Worm (Caenorhabditis elegans): ENCODE data around the gene col-114.

col-114 gene

ce11 chrIV:7228208-7228607, 18.2 kb downstream of the col-114 start, which contains the start of gene D2024.5:
D2024.5 (minus strand) TSS chrIV:7228308.
- TF ChIP-seq snpc-4 (tag; optimal IDR thresholded peaks at IDR 0.05): no peak
- TF ChIP-seq egl-27 (tag; optimal IDR thresholded peaks at IDR 0.05): no peak
- TF ChIP-seq fos-1 (tag; optimal IDR thresholded peaks at IDR 0.05): no peak
- no peak for TF ChIP-seq zag-1 (tag; optimal IDR thresholded peaks at IDR 0.05)
- no peak for TF ChIP-seq nfya-1 (tag; optimal IDR thresholded peaks at IDR 0.05; ENCODE audit: insufficient read depth)
- TF ChIP-seq ztf-4 (tag; optimal IDR thresholded peaks at IDR 0.05): no peak
- TF ChIP-seq ZK546.5 (tag; optimal IDR thresholded peaks at IDR 0.05): no peak
- no peak for TF ChIP-seq nhr-23 (tag; optimal IDR thresholded peaks at IDR 0.05)
- no peak for TF ChIP-seq R02D3.7 (tag; optimal IDR thresholded peaks at IDR 0.05)
- no peak for TF ChIP-seq ceh-9 (tag; optimal IDR thresholded peaks at IDR 0.05)
- TF ChIP-seq lsy-12 (tag; optimal IDR thresholded peaks at IDR 0.05): no peak
- TF ChIP-seq nhr-67 (tag; optimal IDR thresholded peaks at IDR 0.05): no peak
- no peak for TF ChIP-seq tbx-2 (tag; optimal IDR thresholded peaks at IDR 0.05)
- no peak for TF ChIP-seq elt-2 (tag; optimal IDR thresholded peaks at IDR 0.05)
- no peak for TF ChIP-seq elt-3 (tag; optimal IDR thresholded peaks at IDR 0.05)
- TF ChIP-seq nhr-12 (tag; optimal IDR thresholded peaks at IDR 0.05): no peak
- TF ChIP-seq fkh-2 (tag; optimal IDR thresholded peaks at IDR 0.05): no peak
- TF ChIP-seq ceh-16 (tag; optimal IDR thresholded peaks at IDR 0.05): no peak

- no peak for TF ChIP-seq lsy-12 (tag; optimal IDR thresholded peaks at IDR 0.05)
- no peak for TF ChIP-seq fos-1 (tag; optimal IDR thresholded peaks at IDR 0.05)
- no peak for TF ChIP-seq nhr-67 (tag; optimal IDR thresholded peaks at IDR 0.05)
- no peak for TF ChIP-seq lin-39 (tag; optimal IDR thresholded peaks at IDR 0.05)
- TF ChIP-seq unc-39 (tag; optimal IDR thresholded peaks at IDR 0.05): no peak
- TF ChIP-seq tbx-2 (tag; optimal IDR thresholded peaks at IDR 0.05): no peak
- no peak for TF ChIP-seq aly-2 (tag; optimal IDR thresholded peaks at IDR 0.05)
- no peak for TF ChIP-seq nhr-12 (tag; optimal IDR thresholded peaks at IDR 0.05)
- TF ChIP-seq nhr-76 (tag; optimal IDR thresholded peaks at IDR 0.05): no peak
- TF ChIP-seq egl-5 (tag; optimal IDR thresholded peaks at IDR 0.05): no peak
These were observed 19.4 kb downstream of the col-114 start, which contains the start of gene R13A1.10 for ce11 chrIV:7227072-7227471. R13A1.10 (minus strand) TSS chrIV:7227172.

ce11 chrIV:7222088-7222487, 24.4 kb downstream of the col-114 start:
- TF ChIP-seq nfya-1 (tag; optimal IDR thresholded peaks at IDR 0.05; ENCODE audit: insufficient read depth) (no peak), fkh-10 (GFP tag; optimal IDR thresholded peaks at IDR 0.05) (peak; percentile 18)

ce11 chrIV:7219398-7220087, 26.9 kb downstream of the col-114 start, which contains the start of the genes glb-23 and R13A1.1:
glb-23 (minus strand) TSS chrIV:7219498.
R13A1.1 (plus strand) TSS chrIV:7220037.
- TF ChIP-seq pqm-1 (tag; optimal IDR thresholded peaks at IDR 0.05) (no peak), egl-27 (tag; optimal IDR thresholded peaks at IDR 0.05) (no peak), unc-39 (tag; optimal IDR thresholded peaks at IDR 0.05) (no peak), pha-4 (tag; optimal IDR thresholded peaks at IDR 0.05) (no peak), elt-1 (tag; optimal IDR thresholded peaks at IDR 0.05) (no peak), jun-1 (tag; optimal IDR thresholded peaks at IDR 0.05) (no peak), ztf-11 (tag; optimal IDR thresholded peaks at IDR 0.05) (no peak), tbx-2 (tag; optimal IDR thresholded peaks at IDR 0.05) (no peak), zag-1 (tag; optimal IDR thresholded peaks at IDR 0.05) (no peak)

- TF ChIP-seq jun-1 (tag; optimal IDR thresholded peaks at IDR 0.05) (no peak), hmg-11 (tag; optimal IDR thresholded peaks at IDR 0.05) (no peak)
These were observed 30.2 kb downstream of the col-114 start for ce11 chrIV:7216210-7216609.

- no peak for TF ChIP-seq mdl-1 (tag; optimal IDR thresholded peaks at IDR 0.05)
- TF ChIP-seq aly-2 (tag; optimal IDR thresholded peaks at IDR 0.05): no peak
- peak; percentile 62 for TF ChIP-seq elt-2 (tag; optimal IDR thresholded peaks at IDR 0.05)
- TF ChIP-seq elt-3 (tag; optimal IDR thresholded peaks at IDR 0.05): no peak
- TF ChIP-seq pqm-1 (tag; optimal IDR thresholded peaks at IDR 0.05): peak; percentile 27
- no peak for TF ChIP-seq nhr-77 (tag; optimal IDR thresholded peaks at IDR 0.05)
These were observed 33.7 kb downstream of the col-114 start for ce11 chrIV:7212769-7213168.
